Worm (Caenorhabditis elegans) whole organism, midembryonic: ENCODE measurements around the gene lgc-28.
"Not testable (repeated sequence)": the region's sequence is repeated elsewhere in the genome, so short reads cannot be mapped to it uniquely, and the experiment has no call there.

Experiments
- T22C8.4 ChIP-seq: fragments of 200-800 bp; sonication (Bioruptor generic); IDR thresholded peaks from 2 replicates; pipeline ENCODE4 v1.3.6; 2022; ENCODE audit warnings: missing genetic modification characterization, missing compliant biosample characterization
- cog-1 ChIP-seq: sonication (generic microtip); optimal IDR thresholded peaks from 2 replicates; lab custom pipeline; 2016; ENCODE audit warnings: missing genetic modification characterization, missing compliant biosample characterization
- flt-1 ChIP-seq: fragments of 200-800 bp; sonication (Bioruptor generic); IDR thresholded peaks from 2 replicates; pipeline ENCODE4 v1.3.6; 2022; ENCODE audit warnings: missing genetic modification characterization, missing compliant biosample characterization
- klf-2 ChIP-seq: fragments of 200-800 bp; sonication (Bioruptor generic); conservative IDR thresholded peaks from 2 replicates; pipeline ENCODE4 v1.3.6; 2022; ENCODE audit warnings: missing genetic modification reagents, missing genetic modification characterization, missing compliant biosample characterization
- med-1 ChIP-seq: sonication (generic microtip); optimal IDR thresholded peaks from 2 replicates; lab custom pipeline; 2017; ENCODE audit warnings: missing genetic modification characterization, mild to moderate bottlenecking, missing compliant biosample characterization, antibody characterized with exemption, missing genetic modification reagents; ENCODE audit not compliant: insufficient read depth
- ref-1 ChIP-seq: fragments of 200-800 bp; sonication (Bioruptor generic); conservative IDR thresholded peaks from 2 replicates; pipeline ENCODE4 v1.3.6; 2022; ENCODE audit warnings: missing genetic modification reagents, missing genetic modification characterization, missing compliant biosample characterization
- tab-1 ChIP-seq: fragments of 200-800 bp; sonication (Bioruptor generic); IDR thresholded peaks from 2 replicates; pipeline ENCODE4 v1.3.6; 2022; ENCODE audit warnings: missing genetic modification characterization, missing compliant biosample characterization
- ztf-23 ChIP-seq: fragments of 200-800 bp; sonication (Bioruptor generic); IDR thresholded peaks from 2 replicates; pipeline ENCODE4 v1.3.6; 2022; ENCODE audit warnings: missing genetic modification reagents, missing genetic modification characterization, missing compliant biosample characterization
- ztf-29 ChIP-seq: fragments of 200-800 bp; sonication (Bioruptor generic); IDR thresholded peaks from 2 replicates; pipeline ENCODE4 v1.3.6; 2022; ENCODE audit warnings: missing genetic modification reagents, missing genetic modification characterization, missing compliant biosample characterization

lgc-28 gene

ce11 chrII:2631169-2631568 lies 6.3 kb downstream of the lgc-28 start, which contains the start of gene D2062.1:
Gene D2062.1, plus strand, starts transcription at chrII:2631469.
- TF ChIP-seq ztf-29 (GFP tag; lab: Robert Waterston, UW): no peak
- TF ChIP-seq cog-1 (tag; lab: Kevin White, UChicago): no peak
- TF ChIP-seq med-1 (GFP tag; lab: Kevin White, UChicago): no peak
- TF ChIP-seq flt-1 (GFP tag; lab: Robert Waterston, UW): no peak
- TF ChIP-seq klf-2 (GFP tag; lab: Robert Waterston, UW): no peak
- TF ChIP-seq ztf-23 (GFP tag; lab: Robert Waterston, UW): no peak
- TF ChIP-seq T22C8.4 (GFP tag; lab: Robert Waterston, UW): no peak
- no peak for TF ChIP-seq ref-1 (GFP tag; lab: Robert Waterston, UW)

- TF ChIP-seq ztf-29 (GFP tag; lab: Robert Waterston, UW) (no peak), flt-1 (GFP tag; lab: Robert Waterston, UW) (no peak), cog-1 (tag; lab: Kevin White, UChicago) (no peak), tab-1 (GFP tag; lab: Robert Waterston, UW) (no peak), ref-1 (GFP tag; lab: Robert Waterston, UW) (no peak), ztf-23 (GFP tag; lab: Robert Waterston, UW) (no peak), T22C8.4 (GFP tag; lab: Robert Waterston, UW) (no peak)
Measured at ce11 chrII:2637359-2637758, 12.5 kb downstream of the lgc-28 start, which contains the start of gene F22E5.21. Gene F22E5.21, minus strand, starts transcription at chrII:2637459.

- no peak for TF ChIP-seq flt-1 (GFP tag; lab: Robert Waterston, UW)
- no peak for TF ChIP-seq klf-2 (GFP tag; lab: Robert Waterston, UW)
- TF ChIP-seq cog-1 (tag; lab: Kevin White, UChicago): no peak
- no peak for TF ChIP-seq med-1 (GFP tag; lab: Kevin White, UChicago)
- TF ChIP-seq T22C8.4 (GFP tag; lab: Robert Waterston, UW): no peak
- no peak for TF ChIP-seq tab-1 (GFP tag; lab: Robert Waterston, UW)
- no peak for TF ChIP-seq ztf-29 (GFP tag; lab: Robert Waterston, UW)
- TF ChIP-seq ztf-23 (GFP tag; lab: Robert Waterston, UW): no peak
- no peak for TF ChIP-seq ref-1 (GFP tag; lab: Robert Waterston, UW)
Measured at ce11 chrII:2638062-2638461, 13.2 kb downstream of the lgc-28 start, which contains the start of gene F22E5.9. Gene F22E5.9, plus strand, starts transcription at chrII:2638388.

ce11 chrII:2639401-2640088 lies 14.7 kb downstream of the lgc-28 start, which contains the start of gene F22E5.8:
Gene F22E5.8, plus strand, starts transcription at chrII:2640038.
- not testable (repeated sequence) for TF ChIP-seq T22C8.4, klf-2, ztf-29 (GFP tag; lab: Robert Waterston, UW)

ce11 chrII:2640982-2641381 lies 16.1 kb downstream of the lgc-28 start, which contains the start of gene F22E5.23:
Gene F22E5.23, plus strand, starts transcription at chrII:2641282.
- no peak for TF ChIP-seq ztf-29 (GFP tag; lab: Robert Waterston, UW)
- no peak for TF ChIP-seq T22C8.4 (GFP tag; lab: Robert Waterston, UW)
- no peak for TF ChIP-seq cog-1 (tag; lab: Kevin White, UChicago)
- no peak for TF ChIP-seq tab-1 (GFP tag; lab: Robert Waterston, UW)
- no peak for TF ChIP-seq flt-1 (GFP tag; lab: Robert Waterston, UW)
- no peak for TF ChIP-seq med-1 (GFP tag; lab: Kevin White, UChicago)
- no peak for TF ChIP-seq ztf-23 (GFP tag; lab: Robert Waterston, UW)
- no peak for TF ChIP-seq klf-2 (GFP tag; lab: Robert Waterston, UW)
- no peak for TF ChIP-seq ref-1 (GFP tag; lab: Robert Waterston, UW)

- no peak for TF ChIP-seq cog-1 (tag; lab: Kevin White, UChicago)
- no peak for TF ChIP-seq ztf-29 (GFP tag; lab: Robert Waterston, UW)
- TF ChIP-seq klf-2 (GFP tag; lab: Robert Waterston, UW): no peak
- no peak for TF ChIP-seq tab-1 (GFP tag; lab: Robert Waterston, UW)
- no peak for TF ChIP-seq ztf-23 (GFP tag; lab: Robert Waterston, UW)
- no peak for TF ChIP-seq flt-1 (GFP tag; lab: Robert Waterston, UW)
- no peak for TF ChIP-seq T22C8.4 (GFP tag; lab: Robert Waterston, UW)
- no peak for TF ChIP-seq med-1 (GFP tag; lab: Kevin White, UChicago)
- TF ChIP-seq ref-1 (GFP tag; lab: Robert Waterston, UW): no peak
Measured at ce11 chrII:2641777-2642176, 16.9 kb downstream of the lgc-28 start, which contains the start of gene F22E5.7. Gene F22E5.7, plus strand, starts transcription at chrII:2642077.

- TF ChIP-seq klf-2 (GFP tag; lab: Robert Waterston, UW): no peak
- TF ChIP-seq ztf-23 (GFP tag; lab: Robert Waterston, UW): no peak
- TF ChIP-seq tab-1 (GFP tag; lab: Robert Waterston, UW): no peak
- TF ChIP-seq cog-1 (tag; lab: Kevin White, UChicago): no peak
- no peak for TF ChIP-seq med-1 (GFP tag; lab: Kevin White, UChicago)
- no peak for TF ChIP-seq T22C8.4 (GFP tag; lab: Robert Waterston, UW)
Measured at ce11 chrII:2644498-2644897, 19.6 kb downstream of the lgc-28 start, which contains the start of gene F22E5.11. Gene F22E5.11, minus strand, starts transcription at chrII:2644598.

ce11 chrII:2646756-2647155 lies 21.9 kb downstream of the lgc-28 start, which contains the start of gene F22E5.12:
Gene F22E5.12, minus strand, starts transcription at chrII:2646856.
- not testable (repeated sequence) for TF ChIP-seq med-1 (GFP tag; lab: Kevin White, UChicago); cog-1 (tag; lab: Kevin White, UChicago); ztf-29 (GFP tag; lab: Robert Waterston, UW)

ce11 chrII:2649015-2649414 lies 24.1 kb downstream of the lgc-28 start:
- TF ChIP-seq ref-1 (GFP tag; lab: Robert Waterston, UW) (no peak), klf-2 (GFP tag; lab: Robert Waterston, UW) (no peak), cog-1 (tag; lab: Kevin White, UChicago) (no peak), med-1 (GFP tag; lab: Kevin White, UChicago) (no peak), ztf-29 (GFP tag; lab: Robert Waterston, UW) (no peak), flt-1 (GFP tag; lab: Robert Waterston, UW) (no peak)
